Worm (Caenorhabditis elegans): ENCODE results near the gene kynu-1.

ce11 chrX:6087676-6088075 is 21.5 kb downstream of the kynu-1 start, which contains the start of gene C45B2.8:
- TF ChIP-seq him-1 (tag; optimal IDR thresholded peaks at IDR 0.05): no peak
- no peak for TF ChIP-seq dao-5 (tag; optimal IDR thresholded peaks at IDR 0.05)
